Worm (Caenorhabditis elegans): ENCODE data around the gene C05E11.3.

The C05E11.3 gene

DNA sequence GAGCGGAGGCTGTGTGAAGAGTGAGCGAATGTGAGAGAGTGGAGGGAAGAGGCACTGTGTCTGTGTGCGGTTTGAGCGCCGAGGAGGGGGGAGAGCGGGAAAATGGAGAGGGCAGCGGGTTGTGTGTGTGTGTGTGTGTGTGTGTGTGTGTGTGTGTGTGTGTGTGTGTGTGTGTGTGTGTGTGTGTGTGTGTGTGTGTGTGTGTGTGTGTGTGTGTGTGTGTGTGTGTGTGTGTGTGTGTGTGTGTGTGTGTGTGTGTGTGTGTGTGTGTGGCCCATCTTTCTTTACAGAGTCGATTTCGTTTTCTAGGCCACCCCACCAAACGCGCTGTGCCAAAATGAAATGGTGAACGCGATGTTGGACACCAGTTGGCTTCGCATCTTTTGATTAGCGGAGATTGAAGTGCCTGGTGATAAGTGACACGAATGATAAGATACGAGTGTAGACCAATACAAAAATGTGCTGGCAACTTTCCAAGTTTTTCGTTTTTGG is 28.4 kb downstream of the C05E11.3 start (continued):
- TF ChIP-seq nhr-28 (tag; optimal IDR thresholded peaks at IDR 0.05) (peak; percentile 57), F10B5.3 (tag; optimal IDR thresholded peaks at IDR 0.05) (peak; percentile 77), vab-7 (GFP tag; IDR thresholded peaks at IDR 0.05) (peak; percentile 66), egl-43 (GFP tag; IDR thresholded peaks at IDR 0.05) (peak; percentile 92), Y5F2A.4 (GFP tag; optimal IDR thresholded peaks at IDR 0.05) (peak; percentile 81), daf-16 (GFP tag; optimal IDR thresholded peaks at IDR 0.05) (peak in 1 of 2 experiments; percentile 92), daf-16 (tag; optimal IDR thresholded peaks at IDR 0.05) (peak; percentile 22), gei-8 (GFP tag; optimal IDR thresholded peaks at IDR 0.05) (peak; percentile 93), zfp-2 (tag; optimal IDR thresholded peaks at IDR 0.05) (peak; percentile 22)

DNA sequence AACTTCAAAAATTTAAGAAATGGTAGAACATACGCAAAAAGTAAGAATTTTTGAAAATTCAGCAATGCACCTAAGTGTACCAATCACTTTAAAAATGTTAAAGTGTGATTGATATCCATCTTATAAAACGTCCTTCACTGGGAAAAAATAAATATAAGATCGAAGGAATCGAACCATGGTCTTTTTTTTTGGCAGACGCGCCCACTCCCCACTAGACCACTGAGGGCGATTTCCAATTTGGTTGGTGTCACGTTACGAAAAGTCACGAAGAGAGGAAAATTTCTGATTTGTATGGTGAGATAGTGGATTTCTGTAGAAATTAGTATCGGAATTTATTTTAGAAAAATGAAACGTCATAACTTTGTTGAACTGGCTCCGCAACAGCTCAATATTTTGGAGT is 29.3 kb downstream of the C05E11.3 start:
- TF ChIP-seq mdt-29 (GFP tag; IDR thresholded peaks at IDR 0.05) (no peak), zip-11 (GFP tag; IDR thresholded peaks at IDR 0.05) (no peak), F10B5.3 (tag; optimal IDR thresholded peaks at IDR 0.05) (no peak), snpc-1.2 (GFP tag; IDR thresholded peaks at IDR 0.05) (peak; percentile 67; the same call in 1 of the 2 replicates), F49E8.2 (tag; optimal IDR thresholded peaks at IDR 0.05; ENCODE audit: borderline replicate concordance) (no peak), nhr-41 (GFP tag; IDR thresholded peaks at IDR 0.05) (no peak), lim-7 (GFP tag; IDR thresholded peaks at IDR 0.05) (peak; percentile 60), hlh-30 (tag; optimal IDR thresholded peaks at IDR 0.05; ENCODE audit: insufficient read depth) (peak; percentile 15), madf-9 (GFP tag; conservative IDR thresholded peaks at IDR 0.05) (no peak), spr-3 (GFP tag; optimal IDR thresholded peaks at IDR 0.05) (no peak), zfp-2 (tag; optimal IDR thresholded peaks at IDR 0.05) (no peak), mdl-1 (tag; optimal IDR thresholded peaks at IDR 0.05) (no peak), egl-27 (tag; optimal IDR thresholded peaks at IDR 0.05) (no peak)

DNA sequence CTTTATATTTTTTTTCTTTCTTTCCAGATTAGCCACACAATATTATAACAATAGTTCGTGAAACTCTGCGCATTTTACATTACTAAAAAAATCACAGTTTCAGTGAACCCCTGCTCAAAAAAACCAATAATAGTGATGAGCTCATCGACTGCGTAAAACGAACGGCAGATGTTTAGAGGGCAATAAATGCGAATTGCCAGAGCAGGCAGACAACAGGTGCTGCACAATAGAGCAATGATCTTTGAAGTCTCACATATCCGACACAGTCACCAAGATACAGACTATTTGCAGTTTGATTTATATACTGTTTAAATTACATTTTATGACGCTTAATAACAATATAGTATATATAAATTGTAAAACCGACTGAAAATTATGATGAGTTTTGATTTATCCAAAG is 31.6 kb downstream of the C05E11.3 start:
- TF ChIP-seq ZK337.2 (GFP tag; IDR thresholded peaks at IDR 0.05), result no peak
- TF ChIP-seq aha-1 (tag), result peak; percentile 17

DNA sequence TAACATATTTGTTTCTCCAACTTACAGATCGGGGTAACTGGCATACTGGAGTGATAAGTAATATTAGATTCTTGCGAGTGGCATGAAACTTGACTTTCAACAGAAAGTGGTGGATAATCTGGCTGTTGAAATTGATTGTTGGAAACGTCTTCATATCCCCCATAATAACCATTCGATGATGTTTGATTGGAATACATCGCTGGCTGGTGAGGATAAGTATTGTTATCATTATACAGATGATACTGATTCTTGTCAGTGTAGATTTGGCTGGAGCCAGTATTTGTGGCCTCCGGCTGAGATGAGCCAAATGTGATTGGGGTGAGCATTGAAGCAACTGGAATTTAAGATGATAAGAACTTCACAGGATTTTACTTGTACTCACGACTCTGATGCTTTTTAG is 37.0 kb downstream of the C05E11.3 start:
- TF ChIP-seq ces-1 (GFP tag; optimal IDR thresholded peaks at IDR 0.05), result no peak
- no peak for TF ChIP-seq fos-1 (tag; optimal IDR thresholded peaks at IDR 0.05)
- peak; percentile 97 for TF ChIP-seq aha-1 (tag)
- no peak for TF ChIP-seq R02D3.7 (tag; optimal IDR thresholded peaks at IDR 0.05)
- TF ChIP-seq lin-29 (GFP tag; IDR thresholded peaks at IDR 0.05), result no peak
- no peak for TF ChIP-seq nhr-41 (GFP tag; IDR thresholded peaks at IDR 0.05)
- no peak for TF ChIP-seq nhr-77 (tag; optimal IDR thresholded peaks at IDR 0.05)
- TF ChIP-seq unc-62 (GFP tag; optimal IDR thresholded peaks at IDR 0.05 in 1 of 2), result no peak
- no peak for TF ChIP-seq unc-62 (tag; optimal IDR thresholded peaks at IDR 0.05)

DNA sequence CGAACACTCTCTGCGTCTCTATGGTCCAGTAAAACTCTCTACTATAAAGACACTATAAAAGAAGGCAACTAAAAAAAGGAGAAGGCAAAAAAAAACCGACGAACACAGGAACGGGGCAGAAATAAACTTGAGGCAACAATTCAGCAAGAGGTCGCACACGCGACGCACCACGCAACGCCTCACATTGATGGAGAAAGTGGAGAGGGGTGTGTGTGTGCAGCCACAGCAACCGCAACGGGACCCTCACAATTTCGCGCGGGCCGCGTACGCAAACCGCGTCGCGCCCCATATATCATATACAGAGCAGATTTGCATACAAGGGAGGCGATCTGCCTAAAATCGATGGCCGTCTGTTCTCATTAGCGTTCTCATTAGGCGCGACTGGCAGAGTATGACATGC is 38.8 kb downstream of the C05E11.3 start:
- TF ChIP-seq mdl-1 (tag; optimal IDR thresholded peaks at IDR 0.05) (peak in 1 of 2 experiments; percentile 15), ceh-32 (tag; optimal IDR thresholded peaks at IDR 0.05; ENCODE audit: poor library complexity) (no peak), madf-9 (GFP tag; conservative IDR thresholded peaks at IDR 0.05) (no peak), fos-1 (tag; optimal IDR thresholded peaks at IDR 0.05) (no peak), vab-7 (GFP tag; IDR thresholded peaks at IDR 0.05) (peak; percentile 25; the same call in 1 of the 2 replicates), ZK337.2 (GFP tag; IDR thresholded peaks at IDR 0.05) (no peak), daf-8 (GFP tag; IDR thresholded peaks at IDR 0.05) (no peak), zip-2 (tag; optimal IDR thresholded peaks at IDR 0.05) (no peak), spr-3 (GFP tag; optimal IDR thresholded peaks at IDR 0.05) (no peak), Y48G9A.11 (GFP tag; IDR thresholded peaks at IDR 0.05) (no peak), Y5F2A.4 (GFP tag; optimal IDR thresholded peaks at IDR 0.05) (no peak), T26A8.4 (GFP tag; IDR thresholded peaks at IDR 0.05) (no peak), Y105C5A.15 (GFP tag; IDR thresholded peaks at IDR 0.05) (no peak), dmd-9 (GFP tag; IDR thresholded peaks at IDR 0.05) (no peak), ztf-7 (tag; optimal IDR thresholded peaks at IDR 0.05) (no peak), pqm-1 (tag; optimal IDR thresholded peaks at IDR 0.05) (no peak), hlh-11 (tag; optimal IDR thresholded peaks at IDR 0.05) (no peak), lsy-2 (tag; optimal IDR thresholded peaks at IDR 0.05) (peak in 1 of 2 experiments; percentile 33), dmd-8 (GFP tag; IDR thresholded peaks at IDR 0.05) (no peak), lin-38 (GFP tag; IDR thresholded peaks at IDR 0.05) (no peak), dpl-1 (GFP tag; optimal IDR thresholded peaks at IDR 0.05) (peak; percentile 23), mes-2 (tag; optimal IDR thresholded peaks at IDR 0.05; ENCODE audit: poor library complexity, severe bottlenecking) (peak; percentile 30), nhr-111 (GFP tag; optimal IDR thresholded peaks at IDR 0.05) (no peak)

Data from whole organism, L4 larva.